Worm (Caenorhabditis elegans): ENCODE results near the gene lgc-23.
A peak's percentile ranks its signal among the peaks of the same experiment; 100 is the strongest.

The lgc-23 gene

DNA sequence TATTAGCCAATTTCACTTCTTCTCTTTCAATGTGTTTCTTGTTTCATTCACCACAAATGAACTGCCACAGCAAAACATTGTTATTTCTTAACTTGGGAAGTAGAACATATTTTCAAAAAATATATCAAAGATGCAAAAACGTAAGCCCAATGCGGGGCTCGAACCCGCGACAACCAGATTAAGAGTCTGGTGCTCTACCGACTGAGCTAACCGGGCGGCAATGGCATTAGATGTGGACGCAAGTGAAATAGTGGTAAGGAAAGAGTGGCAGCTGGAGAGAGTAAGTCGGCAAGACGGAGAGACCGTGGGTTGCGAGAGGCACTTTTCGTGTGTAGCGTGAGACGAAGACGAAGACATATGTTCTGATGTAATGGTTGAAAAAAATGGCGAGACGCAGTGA is 41.0 kb downstream of the lgc-23 start (continued):
- TF ChIP-seq nhr-77 (tag; optimal IDR thresholded peaks at IDR 0.05) (peak; percentile 56), daf-19 (GFP tag; conservative IDR thresholded peaks at IDR 0.05) (peak; percentile 94), nhr-111 (GFP tag; optimal IDR thresholded peaks at IDR 0.05) (peak; percentile 92), F49E8.2 (tag; optimal IDR thresholded peaks at IDR 0.05; ENCODE audit: borderline replicate concordance) (peak; percentile 37), nhr-42 (GFP tag; IDR thresholded peaks at IDR 0.05) (peak; percentile 77; the same call in 1 of the 2 replicates), dpl-1 (GFP tag; optimal IDR thresholded peaks at IDR 0.05) (no peak), T26A8.4 (GFP tag; IDR thresholded peaks at IDR 0.05) (peak; percentile 93), mdl-1 (tag; optimal IDR thresholded peaks at IDR 0.05) (peak; percentile 27 to 63), egl-27 (tag; optimal IDR thresholded peaks at IDR 0.05) (no peak), tag-97 (GFP tag; IDR thresholded peaks at IDR 0.05) (no peak), pqm-1 (tag; optimal IDR thresholded peaks at IDR 0.05) (no peak), mxl-2 (GFP tag; conservative IDR thresholded peaks at IDR 0.05) (peak; percentile 74), ceh-32 (tag; optimal IDR thresholded peaks at IDR 0.05; ENCODE audit: poor library complexity) (peak; percentile 71), duxl-1 (tag; optimal IDR thresholded peaks at IDR 0.05; ENCODE audit: poor library complexity) (peak; percentile 90), ZK546.5 (tag; optimal IDR thresholded peaks at IDR 0.05) (no peak), pha-4 (GFP tag; IDR thresholded peaks at IDR 0.05) (peak; percentile 95), pha-4 (tag; optimal IDR thresholded peaks at IDR 0.05) (no peak), aha-1 (tag) (peak; percentile 96), nhr-11 (tag; optimal IDR thresholded peaks at IDR 0.05) (peak; percentile 52)

DNA sequence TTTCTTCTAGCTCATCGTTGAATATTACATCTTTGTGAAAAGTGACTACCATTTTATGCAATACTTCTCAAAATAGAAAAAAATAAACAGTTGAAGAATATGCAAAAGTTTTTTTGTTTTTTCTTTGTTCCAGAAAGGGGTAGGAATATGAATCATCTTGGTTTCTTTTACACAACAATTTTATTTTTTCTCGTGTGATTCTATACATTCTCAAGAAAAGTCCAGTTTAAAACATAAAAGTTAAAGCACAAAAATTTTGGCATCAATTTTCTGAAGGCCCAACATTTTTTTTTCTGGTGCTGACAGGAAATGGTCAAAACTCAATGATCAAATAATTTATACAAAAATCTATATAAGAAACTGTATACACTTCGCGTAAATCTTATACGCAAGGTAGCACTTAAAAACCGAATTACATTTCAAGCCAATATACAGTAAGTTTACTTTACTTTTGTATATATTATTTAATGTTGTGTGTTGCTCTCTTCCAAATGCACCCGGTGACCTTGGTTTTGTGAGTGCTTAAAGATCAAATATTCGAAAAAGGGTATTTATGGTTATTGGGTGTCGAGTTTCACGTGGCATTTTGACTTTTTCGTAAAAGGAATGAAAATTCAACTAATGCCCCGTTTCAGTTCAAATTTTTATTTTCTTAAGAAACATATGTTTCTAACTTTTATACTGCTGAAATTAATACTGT is 43.7 kb downstream of the lgc-23 start, which contains the start of the genes W03G11.2 and lgc-13:
Gene W03G11.2 (minus strand): TSS at position 101 of the 700 bp plus-strand sequence.
Gene lgc-13 (plus strand): TSS at position 650 of the 700 bp plus-strand sequence.
- TF ChIP-seq Y5F2A.4 (GFP tag; optimal IDR thresholded peaks at IDR 0.05) (no peak), nhr-42 (GFP tag; IDR thresholded peaks at IDR 0.05) (no peak), fkh-10 (GFP tag; optimal IDR thresholded peaks at IDR 0.05) (no peak), nhr-6 (tag; optimal IDR thresholded peaks at IDR 0.05) (no peak), madf-5 (GFP tag; IDR thresholded peaks at IDR 0.05) (no peak), set-16 (GFP tag; IDR thresholded peaks at IDR 0.05) (no peak), daf-19 (GFP tag; conservative IDR thresholded peaks at IDR 0.05) (no peak), daf-12 (tag; optimal IDR thresholded peaks at IDR 0.05) (no peak), saeg-2 (GFP tag; IDR thresholded peaks at IDR 0.05) (no peak), cey-2 (tag; optimal IDR thresholded peaks at IDR 0.05; ENCODE audit: borderline replicate concordance, insufficient read depth) (no peak), ces-1 (GFP tag; optimal IDR thresholded peaks at IDR 0.05) (no peak), aha-1 (tag) (no peak), nhr-11 (tag; optimal IDR thresholded peaks at IDR 0.05) (no peak), Y48G9A.11 (GFP tag; IDR thresholded peaks at IDR 0.05) (no peak), zfp-2 (tag; optimal IDR thresholded peaks at IDR 0.05) (no peak), dmd-8 (GFP tag; IDR thresholded peaks at IDR 0.05) (no peak), lin-29 (GFP tag; IDR thresholded peaks at IDR 0.05) (no peak), hif-1 (tag; optimal IDR thresholded peaks at IDR 0.05) (no peak)

DNA sequence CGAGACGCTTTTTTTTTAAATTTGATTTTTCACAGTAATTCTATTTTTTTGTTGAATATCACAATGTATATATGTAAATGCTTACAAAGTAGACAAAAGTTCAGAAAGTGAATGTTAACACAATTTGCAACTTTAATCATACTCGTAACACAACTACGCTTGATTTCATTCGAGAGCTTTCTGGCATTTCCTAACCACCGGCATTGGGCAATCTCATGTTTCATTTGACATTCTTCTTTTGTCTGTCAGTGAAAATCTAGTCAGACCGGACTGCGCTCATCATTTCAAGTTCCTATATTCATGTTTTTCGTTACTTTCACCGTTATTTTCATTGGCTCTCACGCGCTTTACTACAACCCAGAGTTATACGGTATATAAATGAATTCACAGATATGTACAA is 46.2 kb downstream of the lgc-23 start, which contains the start of gene lgc-14:
Gene lgc-14 (plus strand): TSS at position 301 of the 400 bp plus-strand sequence.
- no peak for TF ChIP-seq D1046.2 (GFP tag; IDR thresholded peaks at IDR 0.05)
- no peak for TF ChIP-seq ceh-62 (tag; optimal IDR thresholded peaks at IDR 0.05)
- TF ChIP-seq attf-4 (tag; optimal IDR thresholded peaks at IDR 0.05): no peak
- no peak for TF ChIP-seq daf-19 (GFP tag; conservative IDR thresholded peaks at IDR 0.05)

All from whole organism, L4 larva.